Fruit fly (Drosophila melanogaster) whole organism, embryonic: ENCODE results near the gene syd.

Experiments used
- ATbp ChIP-seq: fragments of 200-800 bp; sonication (Bioruptor generic); optimal IDR thresholded peaks from 2 replicates; lab custom pipeline; 2017; ENCODE audit warnings: missing biosample characterization, mild to moderate bottlenecking, missing genetic modification characterization, missing genetic modification reagents
- B-H1 ChIP-seq: fragments of 200-800 bp; sonication (Bioruptor generic); IDR thresholded peaks from 3 replicates; pipeline ENCODE4 v1.3.6; 2022; ENCODE audit warnings: missing biosample characterization, missing genetic modification characterization
- B-H2 ChIP-seq: fragments of 200-800 bp; sonication (Bioruptor generic); optimal IDR thresholded peaks from 2 replicates; lab custom pipeline; 2018; ENCODE audit warnings: missing biosample characterization, mild to moderate bottlenecking, missing genetic modification characterization
- CG10267 ChIP-seq: fragments of 200-800 bp; sonication (Bioruptor generic); optimal IDR thresholded peaks from 2 replicates; lab custom pipeline; 2018; ENCODE audit warnings: missing biosample characterization, mild to moderate bottlenecking, missing genetic modification characterization, moderate library complexity
- CG10321 ChIP-seq: fragments of 200-800 bp; sonication (Bioruptor generic); IDR thresholded peaks from 2 replicates; pipeline ENCODE4 v1.3.6; 2022; ENCODE audit warnings: missing biosample characterization, missing genetic modification characterization
- CG12071 ChIP-seq: fragments of 200-800 bp; sonication (Bioruptor generic); optimal IDR thresholded peaks from 3 replicates; lab custom pipeline; 2018; ENCODE audit warnings: missing biosample characterization, mild to moderate bottlenecking, missing genetic modification characterization
- CG12659 ChIP-seq: fragments of 200-800 bp; sonication (Bioruptor generic); optimal IDR thresholded peaks from 3 replicates; lab custom pipeline; 2017; ENCODE audit warnings: mild to moderate bottlenecking, missing biosample characterization, missing genetic modification reagents, missing genetic modification characterization
- CG16863 ChIP-seq: fragments of 200-800 bp; sonication (Bioruptor generic); optimal IDR thresholded peaks from 3 replicates; lab custom pipeline; 2016; ENCODE audit warnings: missing biosample characterization, missing genetic modification characterization
- CG17186 ChIP-seq: fragments of 200-800 bp; sonication (Bioruptor generic); optimal IDR thresholded peaks from 3 replicates; lab custom pipeline; 2017; ENCODE audit warnings: missing biosample characterization, missing genetic modification reagents, missing genetic modification characterization
- CG17612 ChIP-seq: fragments of 200-800 bp; sonication (Bioruptor generic); IDR thresholded peaks from 2 replicates; pipeline ENCODE4 v1.3.6; 2022; ENCODE audit warnings: missing biosample characterization, missing genetic modification characterization
- CG18262 ChIP-seq: fragments of 200-800 bp; optimal IDR thresholded peaks from 3 replicates; lab custom pipeline; 2019; ENCODE audit warnings: missing biosample characterization, mild to moderate bottlenecking, missing genetic modification characterization, moderate library complexity
- CG32767 ChIP-seq: fragments of 200-800 bp; sonication (Bioruptor generic); IDR thresholded peaks from 2 replicates; pipeline ENCODE4 v1.3.6; 2022; ENCODE audit warnings: missing biosample characterization, missing genetic modification characterization
- CG3995 ChIP-seq: fragments of 200-800 bp; sonication (Bioruptor generic); optimal IDR thresholded peaks from 3 replicates; lab custom pipeline; 2016; ENCODE audit warnings: missing biosample characterization, missing genetic modification characterization
- CG6254 ChIP-seq: fragments of 200-800 bp; sonication (Bioruptor generic); optimal IDR thresholded peaks from 3 replicates; lab custom pipeline; 2017; ENCODE audit warnings: mild to moderate bottlenecking, missing biosample characterization, missing genetic modification reagents, missing genetic modification characterization
- CG7372 ChIP-seq: fragments of 200-800 bp; sonication (Bioruptor generic); IDR thresholded peaks from 2 replicates; pipeline ENCODE4 v1.3.6; 2022; ENCODE audit warnings: missing biosample characterization, missing genetic modification characterization
- CG7556 ChIP-seq: fragments of 200-800 bp; sonication (Bioruptor generic); optimal IDR thresholded peaks from 2 replicates; lab custom pipeline; 2017; ENCODE audit warnings: missing biosample characterization, mild to moderate bottlenecking, missing genetic modification characterization
- CG8388 ChIP-seq: fragments of 200-800 bp; sonication (Bioruptor generic); optimal IDR thresholded peaks from 2 replicates; lab custom pipeline; 2019; ENCODE audit warnings: missing biosample characterization, mild to moderate bottlenecking, missing genetic modification characterization, moderate library complexity
- CG9215 ChIP-seq: fragments of 200-800 bp; sonication (Bioruptor generic); IDR thresholded peaks from 2 replicates; pipeline ENCODE4 v1.3.6; 2022; ENCODE audit warnings: missing biosample characterization, missing genetic modification characterization
- CG9609 ChIP-seq: fragments of 200-800 bp; sonication (Bioruptor generic); optimal IDR thresholded peaks from 3 replicates; lab custom pipeline; 2016; ENCODE audit warnings: missing biosample characterization, missing genetic modification characterization
- Dp ChIP-seq: fragments of 200-800 bp; sonication (Bioruptor generic); optimal IDR thresholded peaks from 2 replicates; lab custom pipeline; 2018; ENCODE audit warnings: missing biosample characterization, mild to moderate bottlenecking, missing genetic modification characterization, moderate library complexity
- E2f1 ChIP-seq: fragments of 200-800 bp; sonication (Bioruptor generic); IDR thresholded peaks from 2 replicates; pipeline ENCODE4 v1.3.6; 2022; ENCODE audit warnings: missing biosample characterization, missing genetic modification characterization
- GATAe ChIP-seq: fragments of 200-800 bp; sonication (Bioruptor generic); conservative IDR thresholded peaks from 2 replicates; pipeline ENCODE4 v1.3.6; 2022; ENCODE audit warnings: missing biosample characterization, missing genetic modification characterization
- HHEX ChIP-seq: fragments of 200-800 bp; sonication (Bioruptor generic); optimal IDR thresholded peaks from 3 replicates; lab custom pipeline; 2017; ENCODE audit warnings: missing biosample characterization, mild to moderate bottlenecking, missing genetic modification characterization, missing genetic modification reagents
- Lhr ChIP-seq: fragments of 200-800 bp; sonication (Bioruptor generic); optimal IDR thresholded peaks from 3 replicates; lab custom pipeline; 2017; ENCODE audit warnings: mild to moderate bottlenecking, missing biosample characterization, missing genetic modification reagents, missing genetic modification characterization
- Med ChIP-seq: fragments of 200-800 bp; sonication (Bioruptor generic); peaks from one replicate; lab custom pipeline; 2016; ENCODE audit warnings: missing biosample characterization, missing genetic modification characterization, mild to moderate bottlenecking, inconsistent platforms, moderate library complexity
- Myb ChIP-seq: fragments of 200-800 bp; sonication (Bioruptor generic); optimal IDR thresholded peaks from 2 replicates; lab custom pipeline; 2016; ENCODE audit warnings: missing biosample characterization, missing genetic modification characterization
- NC2β ChIP-seq: fragments of 200-800 bp; sonication (Bioruptor generic); optimal IDR thresholded peaks from 2 replicates; lab custom pipeline; 2016; ENCODE audit warnings: missing biosample characterization, missing genetic modification characterization
- Pdp1 ChIP-seq, 2 experiments: fragments of 200-800 bp; sonication (Bioruptor generic); optimal IDR thresholded peaks; 3 replicates each; lab custom pipeline; 2016; ENCODE audit warnings: missing biosample characterization in 2 of 2, missing genetic modification characterization in 2 of 2, mild to moderate bottlenecking in 1 of 2, moderate library complexity in 1 of 2
- YL-1 ChIP-seq: fragments of 200-800 bp; sonication (Bioruptor generic); optimal IDR thresholded peaks from 3 replicates; lab custom pipeline; 2017; ENCODE audit warnings: missing biosample characterization, mild to moderate bottlenecking, missing genetic modification characterization
- bigmax ChIP-seq: fragments of 200-800 bp; sonication (Bioruptor generic); optimal IDR thresholded peaks from 2 replicates; lab custom pipeline; 2018; ENCODE audit warnings: missing biosample characterization, mild to moderate bottlenecking, missing genetic modification characterization
- crp ChIP-seq, 2 experiments: fragments of 200-800 bp; sonication (Bioruptor generic); optimal IDR thresholded peaks; 2 replicates in 1 of 2; 3 replicates in 1 of 2; lab custom pipeline; 2017; ENCODE audit warnings: missing biosample characterization in 2 of 2, missing genetic modification characterization in 2 of 2, mild to moderate bottlenecking in 1 of 2, moderate library complexity in 1 of 2
- hbn ChIP-seq: fragments of 200-800 bp; sonication (Bioruptor generic); IDR thresholded peaks from 2 replicates; pipeline ENCODE4 v1.3.6; 2022; ENCODE audit warnings: missing biosample characterization, missing genetic modification characterization; ENCODE audit not compliant: partially characterized antibody
- jing ChIP-seq: fragments of 200-800 bp; sonication (Bioruptor generic); optimal IDR thresholded peaks from 2 replicates; lab custom pipeline; 2018; ENCODE audit warnings: missing biosample characterization, mild to moderate bottlenecking, missing genetic modification characterization
- lmd ChIP-seq: fragments of 200-800 bp; sonication (Bioruptor generic); IDR thresholded peaks from 2 replicates; pipeline ENCODE4 v1.3.6; 2022; ENCODE audit warnings: missing biosample characterization, missing genetic modification characterization
- maf-S ChIP-seq: fragments of 200-800 bp; sonication (Bioruptor generic); optimal IDR thresholded peaks from 2 replicates; lab custom pipeline; 2016; ENCODE audit warnings: missing biosample characterization, missing genetic modification characterization
- org-1 ChIP-seq: fragments of 200-800 bp; sonication (Bioruptor generic); optimal IDR thresholded peaks from 2 replicates; lab custom pipeline; 2017; ENCODE audit warnings: missing biosample characterization, missing genetic modification characterization
- pzg ChIP-seq: fragments of 200-800 bp; sonication (Bioruptor generic); optimal IDR thresholded peaks from 3 replicates; lab custom pipeline; 2018; ENCODE audit warnings: missing biosample characterization, mild to moderate bottlenecking, missing genetic modification characterization, moderate library complexity
- row ChIP-seq: fragments of 200-800 bp; sonication (Bioruptor generic); IDR thresholded peaks from 3 replicates; pipeline ENCODE4 v1.3.6; 2022; ENCODE audit warnings: missing biosample characterization, missing genetic modification characterization
- schlank ChIP-seq: fragments of 200-800 bp; sonication (Bioruptor generic); optimal IDR thresholded peaks from 2 replicates; lab custom pipeline; 2018; ENCODE audit warnings: missing biosample characterization, mild to moderate bottlenecking, missing genetic modification characterization
- sens ChIP-seq: fragments of 200-800 bp; sonication (Bioruptor generic); peaks from one replicate; lab custom pipeline; 2016; ENCODE audit warnings: missing biosample characterization, missing genetic modification characterization
- sob ChIP-seq: fragments of 200-800 bp; sonication (Bioruptor generic); IDR thresholded peaks from 2 replicates; pipeline ENCODE4 v1.3.6; 2022; ENCODE audit warnings: missing biosample characterization, missing genetic modification characterization
- sqz ChIP-seq: fragments of 200-800 bp; sonication (Bioruptor generic); optimal IDR thresholded peaks from 3 replicates; lab custom pipeline; 2018; ENCODE audit warnings: missing biosample characterization, mild to moderate bottlenecking, missing genetic modification characterization
- stc ChIP-seq: fragments of 200-800 bp; sonication (Bioruptor generic); IDR thresholded peaks from 2 replicates; pipeline ENCODE4 v1.3.6; 2022; ENCODE audit warnings: missing biosample characterization, missing genetic modification characterization
- stwl ChIP-seq: fragments of 200-800 bp; sonication (Bioruptor generic); optimal IDR thresholded peaks from 3 replicates; lab custom pipeline; 2018; ENCODE audit warnings: missing biosample characterization, mild to moderate bottlenecking, missing genetic modification characterization, moderate library complexity
- tll ChIP-seq, 2 experiments: fragments of 200-800 bp in 1 of 2; fragments of >200 bp in 1 of 2; sonication (Bioruptor generic) in 1 of 2; optimal IDR thresholded peaks; 2 replicates each; lab custom pipeline; 2017 to 2019; ENCODE audit warnings: missing biosample characterization in 2 of 2, missing genetic modification characterization in 2 of 2, mild to moderate bottlenecking in 1 of 2, moderate library complexity in 1 of 2
- trh ChIP-seq: fragments of 200-800 bp; sonication (Bioruptor generic); optimal IDR thresholded peaks from 2 replicates; lab custom pipeline; 2016; ENCODE audit warnings: missing biosample characterization, missing genetic modification characterization
- tup ChIP-seq: fragments of 200-800 bp; sonication (Bioruptor generic); optimal IDR thresholded peaks from 2 replicates; lab custom pipeline; 2016; ENCODE audit warnings: missing biosample characterization, mild to moderate bottlenecking, missing genetic modification characterization, moderate library complexity
- tx ChIP-seq: fragments of 200-800 bp; sonication (Bioruptor generic); optimal IDR thresholded peaks from 2 replicates; lab custom pipeline; 2016; ENCODE audit warnings: missing biosample characterization, missing genetic modification characterization
- unpg ChIP-seq: fragments of 200-800 bp; sonication (Bioruptor generic); optimal IDR thresholded peaks from 3 replicates; lab custom pipeline; 2018; ENCODE audit warnings: missing biosample characterization, mild to moderate bottlenecking, missing genetic modification characterization, moderate library complexity
- zen ChIP-seq: fragments of 200-800 bp; sonication (Bioruptor generic); optimal IDR thresholded peaks from 3 replicates; lab custom pipeline; 2018; ENCODE audit warnings: missing biosample characterization, mild to moderate bottlenecking, missing genetic modification characterization, moderate library complexity

Gene syd

DNA sequence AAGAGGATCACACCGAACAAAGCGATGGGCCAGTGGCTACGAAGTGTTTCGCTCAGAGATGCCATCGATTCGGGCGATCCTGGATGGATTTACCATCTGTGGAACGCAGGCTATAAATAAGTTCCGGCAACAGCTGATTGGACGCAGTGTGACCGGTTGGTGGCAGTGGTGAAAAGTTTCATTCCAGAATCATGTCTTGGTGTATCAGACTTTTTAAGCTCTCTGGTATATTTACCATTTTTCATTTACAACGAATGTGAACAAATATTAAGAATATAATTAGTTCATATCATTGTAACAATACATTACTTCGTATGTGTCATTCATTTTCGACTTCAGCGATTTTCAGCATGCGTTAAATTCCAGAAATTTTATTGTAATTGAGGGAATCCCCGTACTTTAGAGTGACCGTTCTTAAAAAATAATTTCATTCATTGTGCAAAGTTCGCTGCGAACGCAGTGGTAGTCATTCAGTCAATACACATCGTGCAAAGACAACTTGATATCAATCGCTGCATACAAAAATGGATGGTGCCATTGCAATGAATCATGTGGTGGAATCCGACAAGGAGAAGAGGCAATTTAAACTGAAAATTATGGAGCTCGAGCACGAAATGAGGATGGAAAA is 20.8 kb downstream of the syd start, which contains the start of gene Tmem43 (continued):
- TF ChIP-seq maf-S (GFP tag; lab: Kevin White, UChicago), result no peak
- TF ChIP-seq tup (GFP tag; lab: Kevin White, UChicago), result no peak
- peak; percentile 63 for TF ChIP-seq Myb
- TF ChIP-seq stc (GFP tag; lab: Robert Waterston, UW), result no peak
- TF ChIP-seq NC2β (GFP tag; lab: Kevin White, UChicago), result no peak
- no peak for TF ChIP-seq CG17612 (GFP tag; lab: Robert Waterston, UW)
- no peak for TF ChIP-seq jing (GFP tag; lab: Kevin White, UChicago)
- peak; percentile 31; the same call in 1 of the 2 replicates for TF ChIP-seq hbn (GFP tag; lab: Robert Waterston, UW)
- no peak for TF ChIP-seq sob (GFP tag; lab: Robert Waterston, UW)
- no peak for TF ChIP-seq B-H1
- TF ChIP-seq schlank (tag; lab: Kevin White, UChicago), result no peak
- TF ChIP-seq lmd (GFP tag; lab: Robert Waterston, UW), result no peak
- TF ChIP-seq B-H2, result no peak
- no peak for TF ChIP-seq YL-1 (GFP tag; lab: Kevin White, UChicago)
- no peak for TF ChIP-seq HHEX (GFP tag; lab: Kevin White, UChicago)
- TF ChIP-seq sqz, result no peak
- TF ChIP-seq CG9609 (GFP tag; lab: Kevin White, UChicago), result no peak
- TF ChIP-seq Pdp1 (GFP tag; optimal IDR thresholded peaks at IDR 0.05; lab: Kevin White, UChicago), result no peak
- no peak for TF ChIP-seq CG7372 (GFP tag; lab: Robert Waterston, UW)
- peak; percentile 24 for TF ChIP-seq CG12659 (GFP tag; lab: Kevin White, UChicago)
- no peak for TF ChIP-seq CG18262 (tag; lab: Kevin White, UChicago)
- no peak for TF ChIP-seq CG9215 (GFP tag; lab: Robert Waterston, UW)
- TF ChIP-seq CG10267 (tag; lab: Kevin White, UChicago), result no peak
- no peak for TF ChIP-seq ATbp (GFP tag; lab: Kevin White, UChicago)
- peak; percentile 76 for TF ChIP-seq pzg (GFP tag; lab: Kevin White, UChicago)
- TF ChIP-seq tx, result no peak
- no peak for TF ChIP-seq org-1
- no peak for TF ChIP-seq CG16863 (GFP tag; lab: Kevin White, UChicago)
- TF ChIP-seq Dp (GFP tag; lab: Kevin White, UChicago), result peak; percentile 40
- no peak for TF ChIP-seq CG6254 (GFP tag; lab: Kevin White, UChicago)
- no peak for TF ChIP-seq E2f1 (GFP tag; lab: Robert Waterston, UW)
- TF ChIP-seq row, result peak; percentile 30; the same call in 2 of the 3 replicates
- TF ChIP-seq CG10321, result no peak
- peak; percentile 35 for TF ChIP-seq Lhr
- no peak for TF ChIP-seq CG8388 (GFP tag; lab: Kevin White, UChicago)
- no peak for TF ChIP-seq GATAe (GFP tag; lab: Robert Waterston, UW)
- TF ChIP-seq CG7556 (GFP tag; lab: Kevin White, UChicago), result no peak
- peak; percentile 54 for TF ChIP-seq stwl (tag; lab: Kevin White, UChicago)
- no peak for TF ChIP-seq tll (GFP tag; optimal IDR thresholded peaks at IDR 0.05; lab: Kevin White, UChicago)
- no peak for TF ChIP-seq zen
- peak; percentile 81 for TF ChIP-seq Med (GFP tag; lab: Kevin White, UChicago)
- TF ChIP-seq CG12071 (GFP tag; lab: Kevin White, UChicago), result no peak
- TF ChIP-seq crp (GFP tag; optimal IDR thresholded peaks at IDR 0.05; lab: Kevin White, UChicago), result peak in 1 of 2 experiments; percentile 86
- TF ChIP-seq bigmax (GFP tag; lab: Kevin White, UChicago), result no peak
- TF ChIP-seq unpg (GFP tag; lab: Kevin White, UChicago), result no peak
- TF ChIP-seq CG32767 (GFP tag; lab: Robert Waterston, UW), result no peak
- no peak for TF ChIP-seq CG3995 (GFP tag; lab: Kevin White, UChicago)
- peak; percentile 77 for TF ChIP-seq sens (GFP tag; lab: Kevin White, UChicago)
- no peak for TF ChIP-seq trh
- TF ChIP-seq CG17186 (GFP tag; lab: Kevin White, UChicago), result peak; percentile 13
